Worm (Caenorhabditis elegans) whole organism, late embryonic: Measurements from ENCODE around the gene ttr-34.

ENCODE experiments used
- Y22D7AL.16 ChIP-seq: sonication (generic microtip); optimal IDR thresholded peaks from 2 replicates; lab custom pipeline; 2016; ENCODE audit warnings: missing genetic modification characterization, missing compliant biosample characterization
- ceh-2 ChIP-seq: sonication (generic microtip); optimal IDR thresholded peaks from 2 replicates; lab custom pipeline; 2016; ENCODE audit warnings: missing genotype, missing genetic modification characterization, missing compliant biosample characterization
- ceh-30 ChIP-seq: fragments of 150-350 bp; optimal IDR thresholded peaks from 2 replicates; lab custom pipeline; 2014; ENCODE audit warnings: missing biosample characterization, missing genetic modification characterization
- ceh-45 ChIP-seq: fragments of 200-800 bp; sonication (Bioruptor generic); IDR thresholded peaks from 2 replicates; pipeline ENCODE4 v1.3.6; 2022; ENCODE audit warnings: missing genetic modification reagents, missing genetic modification characterization, missing compliant biosample characterization
- ceh-48 ChIP-seq: sonication (generic microtip); optimal IDR thresholded peaks from 2 replicates; lab custom pipeline; 2016; ENCODE audit warnings: missing genetic modification characterization, inconsistent platforms, missing compliant biosample characterization
- gmeb-2 ChIP-seq: sonication (generic microtip); optimal IDR thresholded peaks from 2 replicates; lab custom pipeline; 2016; ENCODE audit warnings: missing genetic modification characterization, inconsistent platforms, missing compliant biosample characterization
- madf-2 ChIP-seq: sonication (generic microtip); optimal IDR thresholded peaks from 2 replicates; lab custom pipeline; 2017; ENCODE audit warnings: missing genetic modification characterization, missing compliant biosample characterization
- nfya-1 ChIP-seq: sonication (generic microtip); optimal IDR thresholded peaks from 2 replicates; lab custom pipeline; 2017; ENCODE audit warnings: missing genetic modification characterization, mild to moderate bottlenecking, missing compliant biosample characterization, antibody characterized with exemption, moderate library complexity
- nhr-11 ChIP-seq: fragments of 150-350 bp; optimal IDR thresholded peaks from 2 replicates; lab custom pipeline; 2014; ENCODE audit warnings: missing biosample characterization, missing genetic modification characterization
- pha-4 ChIP-seq: fragments of 150-350 bp; optimal IDR thresholded peaks from 2 replicates; lab custom pipeline; 2018; ENCODE audit warnings: missing biosample characterization, missing genetic modification reagents, missing genetic modification characterization
- rnt-1 ChIP-seq: sonication (generic microtip); optimal IDR thresholded peaks from 2 replicates; lab custom pipeline; 2016; ENCODE audit warnings: missing genetic modification characterization, missing compliant biosample characterization
- tbx-2 ChIP-seq: sonication (generic microtip); optimal IDR thresholded peaks from 2 replicates; lab custom pipeline; 2016; ENCODE audit warnings: missing genetic modification characterization, missing compliant biosample characterization
- unc-55 ChIP-seq: sonication (generic microtip); optimal IDR thresholded peaks from 2 replicates; lab custom pipeline; 2017; ENCODE audit warnings: missing biosample characterization, missing genetic modification reagents, missing genetic modification characterization
- unc-86 ChIP-seq: sonication (generic microtip); optimal IDR thresholded peaks from 2 replicates; lab custom pipeline; 2016; ENCODE audit warnings: missing genetic modification characterization, missing compliant biosample characterization

ce11 chrX:13157112-13157768, 17.6 kb downstream of the ttr-34 start:
- TF ChIP-seq pha-4 (no peak), ceh-2 (tag; lab: Kevin White, UChicago) (no peak), ceh-30 (tag; lab: Kevin White, UChicago) (no peak), unc-55 (GFP tag; lab: Kevin White, UChicago) (no peak), ceh-45 (GFP tag; lab: Robert Waterston, UW) (no peak), rnt-1 (tag; lab: Kevin White, UChicago) (no peak), unc-86 (no peak), nhr-11 (no peak), Y22D7AL.16 (tag; lab: Kevin White, UChicago) (no peak), gmeb-2 (no peak), tbx-2 (tag; lab: Kevin White, UChicago) (no peak), ceh-48 (tag; lab: Kevin White, UChicago) (no peak), madf-2 (no peak), nfya-1 (tag; lab: Kevin White, UChicago) (no peak)
